Worm (Caenorhabditis elegans): ENCODE results near the gene F56D5.2.

DNA sequence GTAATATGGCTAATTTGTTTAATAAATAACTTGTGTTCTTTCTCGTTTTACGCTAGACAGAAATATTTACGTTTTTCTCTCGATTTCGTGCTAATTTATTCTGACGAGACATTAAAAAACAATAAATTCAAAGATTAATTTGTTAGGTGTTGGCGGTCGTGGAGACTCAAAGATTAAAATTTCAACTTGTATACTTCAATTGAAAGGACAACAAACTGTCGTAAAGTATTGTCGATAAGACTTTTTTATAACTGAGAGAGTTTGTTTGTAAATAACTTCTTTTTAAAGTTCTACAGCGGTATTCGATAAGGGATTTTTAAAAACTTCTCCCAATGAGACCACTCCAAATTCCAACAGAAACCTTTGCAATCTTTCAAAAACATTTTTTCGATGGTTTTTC lies 44.7 kb downstream of the F56D5.2 start:
- TF ChIP-seq ztf-23 (GFP tag; IDR thresholded peaks at IDR 0.05) (no peak), flt-1 (GFP tag; IDR thresholded peaks at IDR 0.05) (no peak), cog-1 (tag; optimal IDR thresholded peaks at IDR 0.05) (no peak), tab-1 (GFP tag; IDR thresholded peaks at IDR 0.05) (no peak)
